Fruit fly (Drosophila melanogaster): ENCODE measurements around the gene Pdf.

Pdf gene

DNA sequence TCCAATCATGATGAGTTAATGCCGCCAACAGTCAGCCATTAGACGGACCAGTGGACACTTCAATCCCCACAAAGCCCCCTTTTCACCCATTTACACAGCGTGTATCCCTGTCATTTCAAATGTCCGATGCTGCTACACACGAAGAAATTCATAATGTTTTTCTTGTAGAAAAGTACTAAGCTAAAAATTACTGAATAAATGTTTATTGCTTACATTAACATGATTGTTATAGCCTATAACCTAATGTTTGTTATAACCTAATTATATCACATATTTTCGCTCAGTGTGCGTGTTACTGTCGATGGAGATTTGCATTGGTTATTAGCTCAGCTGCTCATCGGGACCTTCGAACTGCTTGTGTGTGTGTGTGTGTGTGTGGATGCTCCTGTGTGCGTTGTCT, 19.4 kb downstream of the Pdf start (continued):
- no peak for TF ChIP-seq bigmax (GFP tag; optimal IDR thresholded peaks at IDR 0.05)
- no peak for TF ChIP-seq CG18476 (GFP tag; optimal IDR thresholded peaks at IDR 0.05)
- TF ChIP-seq ewg (GFP tag; optimal IDR thresholded peaks at IDR 0.05), result no peak
- no peak for TF ChIP-seq pita (GFP tag; optimal IDR thresholded peaks at IDR 0.05)
- TF ChIP-seq CG11093 (GFP tag; IDR thresholded peaks at IDR 0.05), result no peak
- peak; percentile 65 for TF ChIP-seq CG17359 (tag; optimal IDR thresholded peaks at IDR 0.05)
- no peak for TF ChIP-seq CG33213 (GFP tag; optimal IDR thresholded peaks at IDR 0.05)
- TF ChIP-seq Nf-YB (GFP tag; optimal IDR thresholded peaks at IDR 0.05), result no peak
- TF ChIP-seq tin (GFP tag; optimal IDR thresholded peaks at IDR 0.05), result peak; percentile 0
- TF ChIP-seq pb (GFP tag; optimal IDR thresholded peaks at IDR 0.05), result no peak
- TF ChIP-seq HmgZ (tag; optimal IDR thresholded peaks at IDR 0.05), result no peak
- TF ChIP-seq slou (GFP tag; optimal IDR thresholded peaks at IDR 0.05), result no peak
- peak; percentile 67 for TF ChIP-seq CG10366 (GFP tag; IDR thresholded peaks at IDR 0.05)
- TF ChIP-seq tio (GFP tag; optimal IDR thresholded peaks at IDR 0.05), result no peak
- TF ChIP-seq unc-4 (GFP tag; IDR thresholded peaks at IDR 0.05; ENCODE audit: partially characterized antibody), result no peak
- TF ChIP-seq run (tag; optimal IDR thresholded peaks at IDR 0.05), result no peak
- TF ChIP-seq rib (GFP tag; IDR thresholded peaks at IDR 0.05), result no peak
- no peak for TF ChIP-seq CG3847 (GFP tag; IDR thresholded peaks at IDR 0.05)
- peak; percentile 30; the same call in 1 of the 2 replicates for TF ChIP-seq CG14441 (GFP tag; IDR thresholded peaks at IDR 0.05)
- peak; percentile 23; the same call in 1 of the 3 replicates for TF ChIP-seq gce (GFP tag; IDR thresholded peaks at IDR 0.05)
- peak; percentile 8 for TF ChIP-seq Meics (GFP tag; optimal IDR thresholded peaks at IDR 0.05)
- TF ChIP-seq CG14710 (tag; optimal IDR thresholded peaks at IDR 0.05), result no peak
- no peak for TF ChIP-seq CG11247 (GFP tag; IDR thresholded peaks at IDR 0.05)
- TF ChIP-seq gem (tag; optimal IDR thresholded peaks at IDR 0.05), result peak; percentile 70
- no peak for TF ChIP-seq sima (GFP tag; optimal IDR thresholded peaks at IDR 0.05)
- no peak for TF ChIP-seq Atf-2 (GFP tag; optimal IDR thresholded peaks at IDR 0.05)
- TF ChIP-seq CG12744 (GFP tag; optimal IDR thresholded peaks at IDR 0.05), result no peak
- TF ChIP-seq insv (GFP tag; optimal IDR thresholded peaks at IDR 0.05), result no peak
- TF ChIP-seq CG15696 (tag; optimal IDR thresholded peaks at IDR 0.05), result no peak
- no peak for TF ChIP-seq CG31365 (tag; optimal IDR thresholded peaks at IDR 0.05)
- no peak for TF ChIP-seq CG11560 (tag; IDR thresholded peaks at IDR 0.05)
- TF ChIP-seq Lhr (GFP tag; optimal IDR thresholded peaks at IDR 0.05), result no peak
- TF ChIP-seq CG4282 (GFP tag; optimal IDR thresholded peaks at IDR 0.05), result no peak
- no peak for TF ChIP-seq Bteb2 (GFP tag; optimal IDR thresholded peaks at IDR 0.05)
- TF ChIP-seq CG9932 (GFP tag; IDR thresholded peaks at IDR 0.05), result no peak
- no peak for TF ChIP-seq Asciz (GFP tag; optimal IDR thresholded peaks at IDR 0.05)
- TF ChIP-seq CG16813 (GFP tag; IDR thresholded peaks at IDR 0.05; ENCODE audit: partially characterized antibody), result no peak
- peak; percentile 4 for TF ChIP-seq nau (GFP tag; optimal IDR thresholded peaks at IDR 0.05)
- no peak for TF ChIP-seq bowl (GFP tag; IDR thresholded peaks at IDR 0.05)
- TF ChIP-seq dan (GFP tag; IDR thresholded peaks at IDR 0.05), result no peak
- TF ChIP-seq CG10321 (GFP tag; IDR thresholded peaks at IDR 0.05), result no peak
- TF ChIP-seq schlank (tag; optimal IDR thresholded peaks at IDR 0.05), result no peak
- no peak for TF ChIP-seq CG4707 (GFP tag; optimal IDR thresholded peaks at IDR 0.05)
- TF ChIP-seq ab (GFP tag; optimal IDR thresholded peaks at IDR 0.05), result no peak
- TF ChIP-seq fd102C (GFP tag; optimal IDR thresholded peaks at IDR 0.05), result no peak
- peak; percentile 48 for TF ChIP-seq pum (GFP tag; optimal IDR thresholded peaks at IDR 0.05)
- TF ChIP-seq crc (GFP tag; optimal IDR thresholded peaks at IDR 0.05), result no peak
- TF ChIP-seq cad (GFP tag; optimal IDR thresholded peaks at IDR 0.05), result no peak
- no peak for TF ChIP-seq ato (GFP tag; IDR thresholded peaks at IDR 0.05; ENCODE audit: partially characterized antibody)
- no peak for TF ChIP-seq CG31388 (GFP tag; optimal IDR thresholded peaks at IDR 0.05)
- no peak for TF ChIP-seq CG18011 (GFP tag; optimal IDR thresholded peaks at IDR 0.05)
- TF ChIP-seq CG43689 (GFP tag; IDR thresholded peaks at IDR 0.05), result no peak

Measured in whole organism, embryonic.